Fruit fly (Drosophila melanogaster) S2 (cell line): ENCODE results near the gene Pits.

Experiments used
- CG8478 ChIP-seq: fragments of >200 bp; optimal IDR thresholded peaks from 2 replicates; lab custom pipeline; 2018
- CTCF ChIP-seq, 2 experiments: fragments of >200 bp; optimal IDR thresholded peaks; 2 replicates each; lab custom pipeline; 2018

dm6 chrX:12578328-12578700, 4.7 kb downstream of the Pits start:
- TF ChIP-seq CG8478 (no peak), CTCF (optimal IDR thresholded peaks at IDR 0.05; lab: Kevin White, UChicago) (no peak)
